Worm (Caenorhabditis elegans): Measurements from ENCODE around the gene B0244.9.

DNA sequence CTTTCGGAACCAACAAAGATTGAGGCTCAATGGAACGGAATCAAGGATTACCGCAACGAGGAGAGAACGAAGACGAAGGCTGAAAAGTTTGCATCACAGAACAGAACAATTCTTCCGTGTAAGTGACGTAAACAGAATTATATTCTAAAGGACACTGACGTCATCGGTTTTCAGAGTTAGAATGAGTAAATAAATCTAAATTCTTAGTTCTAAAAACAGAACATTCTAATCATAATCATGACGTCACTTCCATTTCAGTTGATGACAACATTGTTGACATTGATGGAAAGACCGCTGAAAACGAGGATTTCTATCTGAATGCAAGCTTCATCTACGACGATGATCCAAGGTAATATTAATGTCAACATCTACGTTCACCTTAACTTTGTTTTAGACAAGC lies 33.2 kb upstream of the B0244.9 start:
- TF ChIP-seq unc-62 (GFP tag; optimal IDR thresholded peaks at IDR 0.05 in 1 of 2), result no peak
- no peak for TF ChIP-seq unc-62 (tag; optimal IDR thresholded peaks at IDR 0.05)
- no peak for TF ChIP-seq nhr-25 (tag; optimal IDR thresholded peaks at IDR 0.05; ENCODE audit: borderline replicate concordance, insufficient read depth)
- TF ChIP-seq unc-130 (GFP tag; optimal IDR thresholded peaks at IDR 0.05), result no peak
- no peak for TF ChIP-seq daf-8 (GFP tag; IDR thresholded peaks at IDR 0.05)
- no peak for TF ChIP-seq lir-3 (tag; optimal IDR thresholded peaks at IDR 0.05)
- no peak for TF ChIP-seq unc-39 (tag; optimal IDR thresholded peaks at IDR 0.05)
- no peak for TF ChIP-seq pqm-1 (tag; optimal IDR thresholded peaks at IDR 0.05)
- no peak for TF ChIP-seq ceh-20 (GFP tag; IDR thresholded peaks at IDR 0.05)
- TF ChIP-seq ama-1 (optimal IDR thresholded peaks at IDR 0.05), result no peak

Measured in whole organism, L4 larva.